Worm (Caenorhabditis elegans): ENCODE data around the gene gtap-2.

The gtap-2 gene

DNA sequence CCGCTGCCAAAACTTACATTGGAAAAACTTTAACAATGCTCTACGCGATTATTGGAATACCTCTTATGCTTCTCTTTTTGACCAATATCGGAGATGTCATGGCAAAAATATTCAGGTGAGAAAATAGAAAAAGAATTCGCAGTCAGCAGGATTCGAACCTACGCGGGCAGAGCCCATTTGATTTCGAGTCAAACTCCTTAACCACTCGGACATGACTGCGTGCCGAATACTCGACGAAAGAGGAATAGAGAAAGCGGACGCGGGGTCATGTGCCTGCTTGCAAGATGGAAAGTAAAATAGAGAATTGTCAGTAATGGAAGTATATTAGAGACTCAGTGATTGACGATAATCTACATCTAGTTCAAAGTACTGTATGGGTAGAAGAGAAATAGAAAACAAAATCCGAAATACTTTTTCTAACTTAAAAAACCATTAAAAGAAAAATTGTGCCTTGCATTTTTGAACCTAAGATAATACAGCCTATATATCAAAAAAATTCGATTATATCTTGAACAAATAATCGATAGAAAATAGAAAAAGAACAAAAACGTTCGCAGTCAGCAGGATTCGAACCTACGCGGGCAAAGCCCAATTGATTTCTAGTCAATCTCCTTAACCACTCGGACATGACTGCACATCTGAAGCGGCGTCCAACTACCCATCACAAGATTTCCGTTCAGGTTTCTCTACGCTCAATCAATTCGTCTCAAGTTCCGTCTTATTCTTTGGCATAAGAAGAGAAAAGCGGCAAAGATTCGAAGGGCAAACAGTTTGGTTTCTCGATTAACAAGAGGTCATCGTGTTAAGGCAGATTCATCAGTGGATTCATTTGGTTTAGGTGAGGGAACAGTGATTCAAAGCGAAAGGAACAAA lies 53.4 kb downstream of the gtap-2 start (continued):
- TF ChIP-seq egl-13 (tag; optimal IDR thresholded peaks at IDR 0.05) (peak; percentile 46), ceh-82 (tag; optimal IDR thresholded peaks at IDR 0.05) (peak; percentile 42 to 58 (median 53)), nhr-90 (tag; optimal IDR thresholded peaks at IDR 0.05; ENCODE audit: poor library complexity) (peak; percentile 63)

Data from whole organism, L1 larva.